Fruit fly (Drosophila melanogaster): ENCODE data around the gene CG43155.
A peak's percentile ranks its signal among the peaks of the same experiment; 100 is the strongest.

Gene CG43155

dm6 chrX:11449476-11450119 lies 10.0 kb upstream of the CG43155 start:
- no peak for TF ChIP-seq gl (tag; optimal IDR thresholded peaks at IDR 0.05)
- no peak for TF ChIP-seq D1 (tag; optimal IDR thresholded peaks at IDR 0.05)
- TF ChIP-seq CG32121 (GFP tag; IDR thresholded peaks at IDR 0.05), result peak; percentile 61; the same call in 1 of the 2 replicates
- TF ChIP-seq CG17806 (tag; optimal IDR thresholded peaks at IDR 0.05), result peak; percentile 5
- TF ChIP-seq CG10348 (GFP tag; IDR thresholded peaks at IDR 0.05), result no peak
- peak; percentile 12 for TF ChIP-seq Pif1B (GFP tag; optimal IDR thresholded peaks at IDR 0.05)
- TF ChIP-seq CG13204 (GFP tag; optimal IDR thresholded peaks at IDR 0.05), result no peak
- peak; percentile 51 for TF ChIP-seq CG15710 (tag; optimal IDR thresholded peaks at IDR 0.05)
- TF ChIP-seq CG9948 (tag; optimal IDR thresholded peaks at IDR 0.05), result peak; percentile 24
- peak; percentile 75 for TF ChIP-seq Snoo (tag; optimal IDR thresholded peaks at IDR 0.05)
- TF ChIP-seq Ets98B (GFP tag; IDR thresholded peaks at IDR 0.05), result peak; percentile 63
- peak; percentile 51 for TF ChIP-seq CG14655 (GFP tag; optimal IDR thresholded peaks at IDR 0.05)
- TF ChIP-seq rn (GFP tag; IDR thresholded peaks at IDR 0.05), result no peak
- TF ChIP-seq CG8159 (tag; optimal IDR thresholded peaks at IDR 0.05), result peak; percentile 38
- TF ChIP-seq CG8301 (tag; optimal IDR thresholded peaks at IDR 0.05), result peak; percentile 40
- peak; percentile 46; the same call in 1 of the 2 replicates for TF ChIP-seq CG12605 (GFP tag; IDR thresholded peaks at IDR 0.05)
- peak; percentile 82 for TF ChIP-seq CG4496 (GFP tag; IDR thresholded peaks at IDR 0.05)
- peak; percentile 24 for TF ChIP-seq CG34367 (tag; optimal IDR thresholded peaks at IDR 0.05)
- TF ChIP-seq Pif1A (GFP tag; optimal IDR thresholded peaks at IDR 0.05), result peak; percentile 55
- TF ChIP-seq fd96Ca (GFP tag; IDR thresholded peaks at IDR 0.05), result peak; percentile 62; the same call in 2 of the 3 replicates
- TF ChIP-seq EcR (GFP tag; optimal IDR thresholded peaks at IDR 0.05), result no peak

- TF ChIP-seq CG14655 (GFP tag; optimal IDR thresholded peaks at IDR 0.05) (no peak), gl (tag; optimal IDR thresholded peaks at IDR 0.05) (no peak), CG15710 (tag; optimal IDR thresholded peaks at IDR 0.05) (no peak)
These were observed 9.2 kb upstream of the CG43155 start for dm6 chrX:11450406-11450805.

dm6 chrX:11451027-11451572 lies 8.5 kb upstream of the CG43155 start:
- TF ChIP-seq D1 (tag; optimal IDR thresholded peaks at IDR 0.05) (no peak), CG8301 (tag; optimal IDR thresholded peaks at IDR 0.05) (peak; percentile 29), CG34367 (tag; optimal IDR thresholded peaks at IDR 0.05) (no peak), CG15710 (tag; optimal IDR thresholded peaks at IDR 0.05) (no peak), rn (GFP tag; IDR thresholded peaks at IDR 0.05) (0 out of 2 replicates have a peak, but pooled peaks have one; percentile 33), CG4496 (GFP tag; IDR thresholded peaks at IDR 0.05) (peak; percentile 81), CG10348 (GFP tag; IDR thresholded peaks at IDR 0.05) (0 out of 2 replicates have a peak, but pooled peaks have one; percentile 50), gl (tag; optimal IDR thresholded peaks at IDR 0.05) (no peak), Ets98B (GFP tag; IDR thresholded peaks at IDR 0.05) (peak; percentile 84), CG8159 (tag; optimal IDR thresholded peaks at IDR 0.05) (no peak), Pif1A (GFP tag; optimal IDR thresholded peaks at IDR 0.05) (peak; percentile 36), CG12605 (GFP tag; IDR thresholded peaks at IDR 0.05) (0 out of 2 replicates have a peak, but pooled peaks have one; percentile 13), CG32121 (GFP tag; IDR thresholded peaks at IDR 0.05) (peak; percentile 78; the same call in 1 of the 2 replicates), EcR (GFP tag; optimal IDR thresholded peaks at IDR 0.05) (no peak), CG14655 (GFP tag; optimal IDR thresholded peaks at IDR 0.05) (no peak), CG17806 (tag; optimal IDR thresholded peaks at IDR 0.05) (no peak), fd96Ca (GFP tag; IDR thresholded peaks at IDR 0.05) (peak; percentile 78)

dm6 chrX:11451630-11452029 lies 8.0 kb upstream of the CG43155 start:
- no peak for TF ChIP-seq fd96Ca (GFP tag; IDR thresholded peaks at IDR 0.05)
- TF ChIP-seq Ets98B (GFP tag; IDR thresholded peaks at IDR 0.05), result peak; percentile 48; the same call in 1 of the 2 replicates
- no peak for TF ChIP-seq CG8301 (tag; optimal IDR thresholded peaks at IDR 0.05)
- TF ChIP-seq CG4496 (GFP tag; IDR thresholded peaks at IDR 0.05), result 0 out of 3 replicates have a peak, but pooled peaks have one; percentile 48
- TF ChIP-seq CG8159 (tag; optimal IDR thresholded peaks at IDR 0.05), result no peak

dm6 chrX:11452846-11453391 lies 6.7 kb upstream of the CG43155 start:
- TF ChIP-seq CG4496 (GFP tag; IDR thresholded peaks at IDR 0.05) (peak; percentile 97), CG14655 (GFP tag; optimal IDR thresholded peaks at IDR 0.05) (peak; percentile 88), CG32121 (GFP tag; IDR thresholded peaks at IDR 0.05) (peak; percentile 91), CG13204 (GFP tag; optimal IDR thresholded peaks at IDR 0.05) (peak; percentile 49), CG12605 (GFP tag; IDR thresholded peaks at IDR 0.05) (peak; percentile 84), fd96Ca (GFP tag; IDR thresholded peaks at IDR 0.05) (peak; percentile 96), rn (GFP tag; IDR thresholded peaks at IDR 0.05) (peak; percentile 81), gl (tag; optimal IDR thresholded peaks at IDR 0.05) (peak; percentile 60), Pif1B (GFP tag; optimal IDR thresholded peaks at IDR 0.05) (peak; percentile 89), CG15710 (tag; optimal IDR thresholded peaks at IDR 0.05) (peak; percentile 79), CG8159 (tag; optimal IDR thresholded peaks at IDR 0.05) (peak; percentile 78), EcR (GFP tag; optimal IDR thresholded peaks at IDR 0.05) (peak; percentile 10), CG34367 (tag; optimal IDR thresholded peaks at IDR 0.05) (peak; percentile 73), CG10348 (GFP tag; IDR thresholded peaks at IDR 0.05) (peak; percentile 79), D1 (tag; optimal IDR thresholded peaks at IDR 0.05) (peak; percentile 16), CG9948 (tag; optimal IDR thresholded peaks at IDR 0.05) (peak; percentile 77), CG17806 (tag; optimal IDR thresholded peaks at IDR 0.05) (peak; percentile 82), Pif1A (GFP tag; optimal IDR thresholded peaks at IDR 0.05) (peak; percentile 93), Ets98B (GFP tag; IDR thresholded peaks at IDR 0.05) (peak; percentile 94), Snoo (tag; optimal IDR thresholded peaks at IDR 0.05) (peak; percentile 63), CG8301 (tag; optimal IDR thresholded peaks at IDR 0.05) (peak; percentile 85)

All from whole organism, pupa.